Fruit fly (Drosophila melanogaster) whole organism, embryonic: ENCODE results near the gene Srg3.

Experiments
- Abd-B ChIP-seq: fragments of 200-800 bp; sonication (Bioruptor generic); optimal IDR thresholded peaks from 2 replicates; lab custom pipeline; 2018; ENCODE audit warnings: missing biosample characterization, mild to moderate bottlenecking, missing genetic modification characterization, moderate library complexity
- Awh ChIP-seq: fragments of 200-800 bp; sonication (Bioruptor generic); IDR thresholded peaks from 2 replicates; pipeline ENCODE4, ENCODE4 v1.3.6; 2022; ENCODE audit warnings: missing biosample characterization, missing genetic modification characterization
- CG17359 ChIP-seq: fragments of 200-800 bp; sonication (Bioruptor generic); optimal IDR thresholded peaks from 3 replicates; lab custom pipeline; 2018; ENCODE audit warnings: missing biosample characterization, mild to moderate bottlenecking, missing genetic modification characterization, moderate library complexity
- CG18476 ChIP-seq: fragments of 200-800 bp; sonication (Bioruptor generic); optimal IDR thresholded peaks from 2 replicates; lab custom pipeline; 2016; ENCODE audit warnings: missing biosample characterization, mild to moderate bottlenecking, missing genetic modification characterization
- CG34376 ChIP-seq: fragments of 200-800 bp; sonication (Bioruptor generic); optimal IDR thresholded peaks from 2 replicates; lab custom pipeline; 2018; ENCODE audit warnings: missing biosample characterization, mild to moderate bottlenecking, missing genetic modification characterization
- CG4282 ChIP-seq: fragments of 200-800 bp; sonication (Bioruptor generic); optimal IDR thresholded peaks from 2 replicates; lab custom pipeline; 2016; ENCODE audit warnings: missing biosample characterization, missing genetic modification characterization
- CG4328 ChIP-seq: fragments of 200-800 bp; sonication (Bioruptor generic); optimal IDR thresholded peaks from 3 replicates; lab custom pipeline; 2017; ENCODE audit warnings: missing biosample characterization, missing genetic modification reagents, missing genetic modification characterization
- CG4360 ChIP-seq: fragments of 200-800 bp; sonication (Bioruptor generic); IDR thresholded peaks from 2 replicates; pipeline ENCODE4 v1.3.6; 2022; ENCODE audit warnings: missing biosample characterization, missing genetic modification characterization
- CG7786 ChIP-seq: fragments of 200-800 bp; sonication (Bioruptor generic); optimal IDR thresholded peaks from 2 replicates; lab custom pipeline; 2016; ENCODE audit warnings: missing biosample characterization, missing genetic modification characterization
- CG9817 ChIP-seq: fragments of 200-800 bp; sonication (Bioruptor generic); optimal IDR thresholded peaks from 2 replicates; lab custom pipeline; 2018; ENCODE audit warnings: missing biosample characterization, mild to moderate bottlenecking, missing genetic modification characterization, moderate library complexity
- CG9932 ChIP-seq: fragments of 200-800 bp; sonication (Bioruptor generic); IDR thresholded peaks from 2 replicates; pipeline ENCODE4 v1.3.6; 2022; ENCODE audit warnings: missing biosample characterization, missing genetic modification characterization
- Chrac-16 ChIP-seq: fragments of 200-800 bp; sonication (Bioruptor generic); optimal IDR thresholded peaks from 3 replicates; lab custom pipeline; 2016; ENCODE audit warnings: missing biosample characterization, missing genetic modification characterization
- CrebB ChIP-seq: fragments of 200-800 bp; sonication (Bioruptor generic); optimal IDR thresholded peaks from 3 replicates; lab custom pipeline; 2018; ENCODE audit warnings: missing biosample characterization, mild to moderate bottlenecking, missing genetic modification characterization
- Fer2 ChIP-seq: fragments of 200-800 bp; sonication (Bioruptor generic); optimal IDR thresholded peaks from 2 replicates; lab custom pipeline; 2018; ENCODE audit warnings: missing biosample characterization, mild to moderate bottlenecking, missing genetic modification characterization, moderate library complexity
- H15 ChIP-seq: fragments of 200-800 bp; sonication (Bioruptor generic); IDR thresholded peaks from 3 replicates; pipeline ENCODE4 v1.3.6; 2022; ENCODE audit warnings: missing biosample characterization, missing genetic modification characterization
- Hsf ChIP-seq: fragments of 200-800 bp; sonication (Bioruptor generic); optimal IDR thresholded peaks from 3 replicates; lab custom pipeline; 2016; ENCODE audit warnings: missing biosample characterization, missing genetic modification characterization
- Lpt ChIP-seq: fragments of >200 bp; optimal IDR thresholded peaks from 2 replicates; lab custom pipeline; 2018; ENCODE audit warnings: missing biosample characterization, missing genetic modification characterization
- Optix ChIP-seq: fragments of 200-800 bp; sonication (Bioruptor generic); IDR thresholded peaks from 3 replicates; pipeline ENCODE4 v1.3.6; 2022; ENCODE audit warnings: missing biosample characterization, missing genetic modification characterization
- Pdp1 ChIP-seq, 2 experiments: fragments of 200-800 bp; sonication (Bioruptor generic); optimal IDR thresholded peaks; 3 replicates each; lab custom pipeline; 2016; ENCODE audit warnings: missing biosample characterization in 2 of 2, missing genetic modification characterization in 2 of 2, mild to moderate bottlenecking in 1 of 2, moderate library complexity in 1 of 2
- Ptx1 ChIP-seq: fragments of 200-800 bp; sonication (Bioruptor generic); IDR thresholded peaks from 2 replicates; pipeline ENCODE4 v1.3.6; 2022; ENCODE audit warnings: missing biosample characterization, missing genetic modification characterization
- Scr ChIP-seq: fragments of 200-800 bp; sonication (Bioruptor generic); IDR thresholded peaks from 2 replicates; pipeline ENCODE4 v1.3.6; 2022; ENCODE audit warnings: missing biosample characterization, missing genetic modification characterization; ENCODE audit not compliant: partially characterized antibody
- Sox100B ChIP-seq: fragments of 200-800 bp; sonication (Bioruptor generic); optimal IDR thresholded peaks from 3 replicates; lab custom pipeline; 2018; ENCODE audit warnings: missing biosample characterization, mild to moderate bottlenecking, missing genetic modification characterization
- Sry-δ ChIP-seq: fragments of 200-800 bp; sonication (Bioruptor generic); optimal IDR thresholded peaks from 2 replicates; lab custom pipeline; 2016; ENCODE audit warnings: missing biosample characterization, missing genetic modification characterization
- YL-1 ChIP-seq: fragments of 200-800 bp; sonication (Bioruptor generic); optimal IDR thresholded peaks from 3 replicates; lab custom pipeline; 2017; ENCODE audit warnings: missing biosample characterization, mild to moderate bottlenecking, missing genetic modification characterization
- ara ChIP-seq: fragments of 200-800 bp; sonication (Bioruptor generic); IDR thresholded peaks from 2 replicates; pipeline ENCODE4 v1.3.6; 2022; ENCODE audit warnings: missing biosample characterization, missing genetic modification characterization
- ash1 ChIP-seq: fragments of 200-800 bp; sonication (Bioruptor generic); optimal IDR thresholded peaks from 2 replicates; lab custom pipeline; 2018; ENCODE audit warnings: missing biosample characterization, mild to moderate bottlenecking, missing genetic modification characterization
- br ChIP-seq: fragments of >200 bp; optimal IDR thresholded peaks from 2 replicates; lab custom pipeline; 2017
- bsh ChIP-seq, 2 experiments: fragments of 200-800 bp; sonication (Bioruptor generic); optimal IDR thresholded peaks; 2 replicates each; lab custom pipeline; 2017 to 2018; ENCODE audit warnings: mild to moderate bottlenecking in 2 of 2, missing biosample characterization in 2 of 2, missing genetic modification characterization in 2 of 2, moderate library complexity in 1 of 2
- cato ChIP-seq: fragments of 200-800 bp; sonication (Bioruptor generic); optimal IDR thresholded peaks from 2 replicates; lab custom pipeline; 2016; ENCODE audit warnings: missing biosample characterization, missing genetic modification characterization, borderline replicate concordance
- chif ChIP-seq, 2 experiments: fragments of 200-800 bp; sonication (Bioruptor generic); optimal IDR thresholded peaks; 3 replicates each; lab custom pipeline; 2016; ENCODE audit warnings: missing biosample characterization in 2 of 2, missing genetic modification characterization in 2 of 2
- chinmo ChIP-seq: fragments of 200-800 bp; sonication (Bioruptor generic); IDR thresholded peaks from 4 replicates; pipeline ENCODE4 v1.3.6; 2022; ENCODE audit warnings: missing biosample characterization, missing genetic modification characterization; ENCODE audit not compliant: partially characterized antibody
- crc ChIP-seq: fragments of 200-800 bp; sonication (Bioruptor generic); optimal IDR thresholded peaks from 2 replicates; lab custom pipeline; 2016; ENCODE audit warnings: missing biosample characterization, missing genetic modification characterization
- da ChIP-seq: fragments of 200-800 bp; sonication (Bioruptor generic); optimal IDR thresholded peaks from 2 replicates; lab custom pipeline; 2016; ENCODE audit warnings: missing biosample characterization, missing genetic modification characterization
- fu2 ChIP-seq: fragments of 200-800 bp; sonication (Bioruptor generic); optimal IDR thresholded peaks from 2 replicates; lab custom pipeline; 2016; ENCODE audit warnings: missing biosample characterization, missing genetic modification characterization
- gem ChIP-seq: fragments of 200-800 bp; sonication (Bioruptor generic); optimal IDR thresholded peaks from 2 replicates; lab custom pipeline; 2019; ENCODE audit warnings: missing biosample characterization, mild to moderate bottlenecking, missing genetic modification characterization, moderate library complexity
- grau ChIP-seq: fragments of 200-800 bp; optimal IDR thresholded peaks from 3 replicates; lab custom pipeline; 2019; ENCODE audit warnings: missing biosample characterization, mild to moderate bottlenecking, missing genetic modification characterization, moderate library complexity
- lab ChIP-seq: fragments of 200-800 bp; sonication (Bioruptor generic); optimal IDR thresholded peaks from 3 replicates; lab custom pipeline; 2017; ENCODE audit warnings: missing biosample characterization, missing genetic modification characterization, mild to moderate bottlenecking, moderate library complexity, missing genetic modification reagents
- nerfin-2 ChIP-seq: fragments of 200-800 bp; sonication (Bioruptor generic); IDR thresholded peaks from 2 replicates; pipeline ENCODE4 v1.3.6; 2022; ENCODE audit warnings: missing biosample characterization, missing genetic modification characterization; ENCODE audit not compliant: partially characterized antibody
- p53 ChIP-seq: fragments of 200-800 bp; sonication (Bioruptor generic); optimal IDR thresholded peaks from 2 replicates; lab custom pipeline; 2016; ENCODE audit warnings: missing biosample characterization, missing genetic modification characterization
- psq ChIP-seq: fragments of 200-800 bp; sonication (Bioruptor generic); optimal IDR thresholded peaks from 2 replicates; lab custom pipeline; 2017; ENCODE audit warnings: missing biosample characterization, missing genetic modification characterization
- schlank ChIP-seq: fragments of 200-800 bp; sonication (Bioruptor generic); optimal IDR thresholded peaks from 2 replicates; lab custom pipeline; 2018; ENCODE audit warnings: missing biosample characterization, mild to moderate bottlenecking, missing genetic modification characterization
- scrt ChIP-seq: fragments of 200-800 bp; sonication (Bioruptor generic); optimal IDR thresholded peaks from 2 replicates; lab custom pipeline; 2018; ENCODE audit warnings: missing biosample characterization, mild to moderate bottlenecking, missing genetic modification characterization, moderate library complexity
- seq ChIP-seq: fragments of 200-800 bp; sonication (Bioruptor generic); IDR thresholded peaks from 2 replicates; pipeline ENCODE4 v1.3.6; 2022; ENCODE audit warnings: missing biosample characterization, missing genetic modification characterization
- sr ChIP-seq: fragments of 200-800 bp; sonication (Bioruptor generic); IDR thresholded peaks from 3 replicates; pipeline ENCODE4 v1.3.6; 2022; ENCODE audit warnings: missing biosample characterization, missing genetic modification characterization
- tin ChIP-seq: fragments of 200-800 bp; sonication (Bioruptor generic); optimal IDR thresholded peaks from 3 replicates; lab custom pipeline; 2016; ENCODE audit warnings: missing biosample characterization, missing genetic modification characterization
- trem ChIP-seq: fragments of 200-800 bp; optimal IDR thresholded peaks from 3 replicates; lab custom pipeline; 2019; ENCODE audit warnings: missing biosample characterization, mild to moderate bottlenecking, missing genetic modification characterization, moderate library complexity
- wek ChIP-seq: fragments of 200-800 bp; sonication (Bioruptor generic); optimal IDR thresholded peaks from 3 replicates; lab custom pipeline; 2018; ENCODE audit warnings: missing biosample characterization, mild to moderate bottlenecking, missing genetic modification characterization, moderate library complexity
- zen ChIP-seq: fragments of 200-800 bp; sonication (Bioruptor generic); optimal IDR thresholded peaks from 3 replicates; lab custom pipeline; 2018; ENCODE audit warnings: missing biosample characterization, mild to moderate bottlenecking, missing genetic modification characterization, moderate library complexity
- zf30C ChIP-seq: fragments of 200-800 bp; sonication (Bioruptor generic); optimal IDR thresholded peaks from 3 replicates; lab custom pipeline; 2018; ENCODE audit warnings: missing biosample characterization, mild to moderate bottlenecking, missing genetic modification characterization

Srg3 gene

DNA sequence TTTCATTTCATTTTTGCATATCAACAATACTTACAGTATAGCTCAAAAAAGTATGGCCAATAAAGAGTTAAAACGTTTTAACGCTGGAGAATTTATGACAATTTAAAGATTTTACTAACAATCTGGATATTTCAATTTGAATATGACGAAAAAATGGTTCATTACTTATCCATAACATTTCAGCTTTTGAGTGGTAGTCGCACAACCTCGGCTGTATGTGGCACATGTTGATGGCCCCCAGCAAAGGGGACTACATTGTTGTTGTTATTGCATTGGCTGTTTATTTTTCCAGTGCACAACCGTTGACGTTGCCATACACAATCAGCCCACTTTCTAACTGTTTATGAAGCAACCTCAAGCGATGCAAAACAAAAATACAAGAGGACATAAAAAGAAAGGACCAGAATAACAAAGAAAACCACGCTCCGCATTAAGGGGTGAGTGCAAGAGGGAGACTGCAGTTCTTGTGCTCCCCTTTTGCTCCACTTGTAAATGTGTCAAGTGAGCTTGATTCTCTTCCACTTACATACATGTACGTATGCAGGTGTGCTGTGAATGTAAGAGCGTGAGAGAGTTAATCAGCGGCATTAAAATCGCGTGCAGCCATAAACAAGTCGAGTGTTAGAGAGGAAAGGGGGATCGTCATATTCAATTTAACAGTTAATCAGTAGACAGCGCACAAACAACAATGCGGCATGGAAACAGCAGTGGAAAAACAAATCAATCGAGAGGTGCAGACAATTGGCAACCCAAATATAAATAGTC is 22.8 kb upstream of the Srg3 start (continued):
- peak; percentile 25 for TF ChIP-seq Hsf (GFP tag; lab: Kevin White, UChicago)
- TF ChIP-seq Lpt (GFP tag; lab: Kevin White, UChicago), result no peak
- TF ChIP-seq Fer2 (tag; lab: Kevin White, UChicago), result no peak
- TF ChIP-seq seq (GFP tag; lab: Robert Waterston, UW), result peak; percentile 58; the same call in 1 of the 2 replicates
- no peak for TF ChIP-seq cato
- no peak for TF ChIP-seq CG4328 (GFP tag; lab: Kevin White, UChicago)
- TF ChIP-seq Scr (GFP tag; lab: Robert Waterston, UW), result no peak
- no peak for TF ChIP-seq chinmo (GFP tag; lab: Robert Waterston, UW)
- TF ChIP-seq da, result no peak
- no peak for TF ChIP-seq zen (tag; lab: Kevin White, UChicago)
- TF ChIP-seq tin (GFP tag; lab: Kevin White, UChicago), result no peak
- TF ChIP-seq schlank (tag; lab: Kevin White, UChicago), result no peak
- peak in 1 of 2 experiments; percentile 28 for TF ChIP-seq chif (GFP tag; optimal IDR thresholded peaks at IDR 0.05; lab: Kevin White, UChicago)
- TF ChIP-seq ara (GFP tag; lab: Robert Waterston, UW), result no peak
- TF ChIP-seq psq (GFP tag; lab: Kevin White, UChicago), result no peak
- no peak for TF ChIP-seq CG18476 (GFP tag; lab: Kevin White, UChicago)
- TF ChIP-seq bsh (GFP tag; optimal IDR thresholded peaks at IDR 0.05; lab: Kevin White, UChicago), result peak; percentile 50 to 86
- peak; percentile 12 for TF ChIP-seq CG7786 (GFP tag; lab: Kevin White, UChicago)
- TF ChIP-seq lab (GFP tag; lab: Kevin White, UChicago), result peak; percentile 68
- no peak for TF ChIP-seq p53 (GFP tag; lab: Kevin White, UChicago)
- no peak for TF ChIP-seq YL-1 (GFP tag; lab: Kevin White, UChicago)
- peak; percentile 68 for TF ChIP-seq Awh (GFP tag; lab: Robert Waterston, UW)
- TF ChIP-seq H15 (GFP tag; lab: Robert Waterston, UW), result peak; percentile 37; the same call in 1 of the 3 replicates
- peak; percentile 25 for TF ChIP-seq CrebB (tag; lab: Kevin White, UChicago)
- TF ChIP-seq zf30C, result no peak
- TF ChIP-seq fu2 (GFP tag; lab: Kevin White, UChicago), result no peak
- no peak for TF ChIP-seq br (lab: Kevin White, UChicago)
- no peak for TF ChIP-seq Sry-δ (GFP tag; lab: Kevin White, UChicago)
- no peak for TF ChIP-seq Pdp1 (GFP tag; optimal IDR thresholded peaks at IDR 0.05; lab: Kevin White, UChicago)
- TF ChIP-seq sr (GFP tag; lab: Robert Waterston, UW), result no peak
- no peak for TF ChIP-seq nerfin-2 (GFP tag; lab: Robert Waterston, UW)
- no peak for TF ChIP-seq CG9932 (GFP tag; lab: Robert Waterston, UW)
- TF ChIP-seq wek (GFP tag; lab: Kevin White, UChicago), result no peak
- TF ChIP-seq CG17359, result peak; percentile 66
- no peak for TF ChIP-seq CG4282 (GFP tag; lab: Kevin White, UChicago)
- TF ChIP-seq scrt (GFP tag; lab: Kevin White, UChicago), result peak; percentile 4
- peak; percentile 72 for TF ChIP-seq gem (tag; lab: Kevin White, UChicago)
- no peak for TF ChIP-seq CG34376 (GFP tag; lab: Kevin White, UChicago)
- TF ChIP-seq CG9817 (tag; lab: Kevin White, UChicago), result peak; percentile 15
- no peak for TF ChIP-seq Optix (GFP tag; lab: Robert Waterston, UW)
- no peak for TF ChIP-seq trem (tag; lab: Kevin White, UChicago)
- peak; percentile 50 for TF ChIP-seq grau (tag; lab: Kevin White, UChicago)
- 0 out of 2 replicates have a peak, but pooled peaks have one; percentile 13 for TF ChIP-seq CG4360 (GFP tag; lab: Robert Waterston, UW)
- no peak for TF ChIP-seq ash1 (GFP tag; lab: Kevin White, UChicago)
- TF ChIP-seq crc (GFP tag; lab: Kevin White, UChicago), result no peak
- TF ChIP-seq Sox100B (GFP tag; lab: Kevin White, UChicago), result peak; percentile 50
- peak; percentile 65 for TF ChIP-seq Ptx1 (GFP tag; lab: Robert Waterston, UW)
- TF ChIP-seq Chrac-16 (GFP tag; lab: Kevin White, UChicago), result peak; percentile 17
- peak; percentile 4 for TF ChIP-seq Abd-B (GFP tag; lab: Kevin White, UChicago)
